Worm (Caenorhabditis elegans): Measurements from ENCODE around the gene C32B5.15.

DNA sequence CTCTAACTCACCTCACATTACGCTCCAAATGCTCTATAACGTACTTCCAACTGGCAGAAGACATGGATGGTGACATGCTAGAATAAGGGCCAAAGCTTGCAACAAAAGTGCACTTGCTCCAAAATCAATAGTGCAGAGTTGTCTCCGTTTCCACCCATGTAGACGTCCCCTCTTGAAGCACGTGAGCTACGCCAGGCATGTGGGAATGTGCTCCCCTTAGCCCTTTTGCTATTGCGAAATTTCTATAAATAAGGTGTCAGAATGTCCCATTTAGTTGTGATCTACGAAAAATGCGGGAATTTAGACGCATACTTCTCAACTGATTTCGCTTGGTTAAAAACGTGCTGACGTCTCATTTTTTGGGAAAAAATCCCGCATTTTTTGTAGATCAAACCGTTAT lies 22.4 kb downstream of the C32B5.15 start:
- TF ChIP-seq dmd-4 (tag; optimal IDR thresholded peaks at IDR 0.05; ENCODE audit: borderline replicate concordance) (no peak), nfya-1 (tag; optimal IDR thresholded peaks at IDR 0.05) (no peak), ama-1 (optimal IDR thresholded peaks at IDR 0.05) (no peak)

Measured in whole organism, late embryonic.